Worm (Caenorhabditis elegans) whole organism, L2 larva: ENCODE data around the gene C07A9.9.
A peak's percentile ranks its signal among the peaks of the same experiment; 100 is the strongest.

Experiments
- C34F6.9 ChIP-seq: fragments of 150-350 bp; optimal IDR thresholded peaks from 2 replicates; lab custom pipeline; 2014; ENCODE audit warnings: missing biosample characterization, missing genetic modification characterization
- F13H6.1 ChIP-seq: sonication (generic microtip); optimal IDR thresholded peaks from 2 replicates; lab custom pipeline; 2016; ENCODE audit warnings: missing genetic modification characterization, missing compliant biosample characterization
- R02D3.7 ChIP-seq: fragments of 150-350 bp; optimal IDR thresholded peaks from 2 replicates; lab custom pipeline; 2014; ENCODE audit warnings: missing biosample characterization, missing genetic modification characterization
- Y55F3AM.14 ChIP-seq: fragments of 200-800 bp; sonication (Bioruptor generic); optimal IDR thresholded peaks from 2 replicates; lab custom pipeline; 2018; ENCODE audit warnings: mild to moderate bottlenecking, missing genetic modification characterization, missing compliant biosample characterization
- ZK546.5 ChIP-seq: sonication (generic microtip); optimal IDR thresholded peaks from 2 replicates; lab custom pipeline; 2017; ENCODE audit warnings: missing biosample characterization, missing genetic modification characterization
- alr-1 ChIP-seq: fragments of 150-350 bp; optimal IDR thresholded peaks from 2 replicates; lab custom pipeline; 2014; ENCODE audit warnings: missing biosample characterization, missing genetic modification characterization
- aly-2 ChIP-seq: fragments of 150-350 bp; optimal IDR thresholded peaks from 2 replicates; lab custom pipeline; 2014; ENCODE audit warnings: missing biosample characterization, missing genetic modification characterization
- ama-1 ChIP-seq: fragments of 150-350 bp; optimal IDR thresholded peaks from 2 replicates; lab custom pipeline; 2018; ENCODE audit warnings: inconsistent platforms
- blmp-1 ChIP-seq: sonication (generic microtip); optimal IDR thresholded peaks from 2 replicates; lab custom pipeline; 2017; ENCODE audit warnings: missing genetic modification characterization, mild to moderate bottlenecking, missing compliant biosample characterization, antibody characterized with exemption, moderate library complexity; ENCODE audit not compliant: insufficient read depth
- ceh-16 ChIP-seq: fragments of 150-350 bp; optimal IDR thresholded peaks from 2 replicates; lab custom pipeline; 2014; ENCODE audit warnings: missing biosample characterization, missing genetic modification characterization
- ceh-82 ChIP-seq: fragments of 150-350 bp; optimal IDR thresholded peaks from 2 replicates; lab custom pipeline; 2014; ENCODE audit warnings: missing biosample characterization, missing genetic modification characterization
- dmd-4 ChIP-seq: sonication (generic microtip); optimal IDR thresholded peaks from 2 replicates; lab custom pipeline; 2017; ENCODE audit warnings: missing biosample characterization, missing genetic modification characterization
- egl-27 ChIP-seq: sonication (generic microtip); optimal IDR thresholded peaks from 3 replicates; lab custom pipeline; 2017; ENCODE audit warnings: missing biosample characterization, missing genetic modification reagents, missing genetic modification characterization
- elt-1 ChIP-seq: fragments of 150-350 bp; optimal IDR thresholded peaks from 2 replicates; lab custom pipeline; 2014; ENCODE audit warnings: missing biosample characterization, missing genetic modification characterization
- elt-3 ChIP-seq: sonication (generic microtip); optimal IDR thresholded peaks from 2 replicates; lab custom pipeline; 2017; ENCODE audit warnings: missing biosample characterization, missing genetic modification characterization
- fos-1 ChIP-seq: fragments of 150-350 bp; optimal IDR thresholded peaks from 2 replicates; lab custom pipeline; 2014; ENCODE audit warnings: missing biosample characterization, missing genetic modification characterization
- gmeb-1 ChIP-seq: fragments of 150-350 bp; optimal IDR thresholded peaks from 2 replicates; lab custom pipeline; 2014; ENCODE audit warnings: missing biosample characterization, missing genetic modification characterization
- lin-13 ChIP-seq: fragments of 150-350 bp; optimal IDR thresholded peaks from 2 replicates; lab custom pipeline; 2014; ENCODE audit warnings: missing biosample characterization, missing genetic modification reagents, missing genetic modification characterization
- lsy-2 ChIP-seq, 2 experiments: fragments of 150-350 bp in 1 of 2; sonication (generic microtip) in 1 of 2; optimal IDR thresholded peaks; 2 replicates each; lab custom pipeline; 2014 to 2017; ENCODE audit warnings: missing biosample characterization in 2 of 2, missing genetic modification characterization in 2 of 2
- mab-5 ChIP-seq: fragments of 150-350 bp; optimal IDR thresholded peaks from 2 replicates; lab custom pipeline; 2014; ENCODE audit warnings: missing biosample characterization, missing genetic modification characterization
- mdl-1 ChIP-seq, 2 experiments: fragments of 150-350 bp in 1 of 2; sonication (generic microtip) in 1 of 2; optimal IDR thresholded peaks; 2 replicates each; lab custom pipeline; 2017; ENCODE audit warnings: missing biosample characterization in 2 of 2, missing genetic modification characterization in 2 of 2
- nhr-10 ChIP-seq: sonication (generic microtip); optimal IDR thresholded peaks from 2 replicates; lab custom pipeline; 2017; ENCODE audit warnings: missing biosample characterization, missing genetic modification characterization
- nhr-11 ChIP-seq: fragments of 150-350 bp; optimal IDR thresholded peaks from 2 replicates; lab custom pipeline; 2014; ENCODE audit warnings: missing biosample characterization, missing genetic modification characterization
- nhr-12 ChIP-seq: fragments of 150-350 bp; optimal IDR thresholded peaks from 2 replicates; lab custom pipeline; 2014; ENCODE audit warnings: missing biosample characterization, missing genetic modification characterization
- nhr-21 ChIP-seq: fragments of 150-350 bp; optimal IDR thresholded peaks from 2 replicates; lab custom pipeline; 2014; ENCODE audit warnings: missing biosample characterization, missing genetic modification characterization
- nhr-23 ChIP-seq: fragments of 150-350 bp; optimal IDR thresholded peaks from 2 replicates; lab custom pipeline; 2014; ENCODE audit warnings: missing biosample characterization, missing genetic modification reagents, missing genetic modification characterization
- nhr-237 ChIP-seq: fragments of 150-350 bp; optimal IDR thresholded peaks from 2 replicates; lab custom pipeline; 2014; ENCODE audit warnings: missing biosample characterization, missing genetic modification characterization
- nhr-25 ChIP-seq: fragments of 150-350 bp; sonication (generic microtip); optimal IDR thresholded peaks from 3 replicates; lab custom pipeline; 2014; ENCODE audit warnings: missing biosample characterization, missing genetic modification characterization
- nhr-6 ChIP-seq: fragments of 150-350 bp; optimal IDR thresholded peaks from 2 replicates; lab custom pipeline; 2014; ENCODE audit warnings: missing biosample characterization, missing genetic modification characterization
- nhr-77 ChIP-seq: fragments of 150-350 bp; optimal IDR thresholded peaks from 2 replicates; lab custom pipeline; 2014; ENCODE audit warnings: missing biosample characterization, missing genetic modification characterization
- peb-1 ChIP-seq: fragments of 150-350 bp; optimal IDR thresholded peaks from 2 replicates; lab custom pipeline; 2014; ENCODE audit warnings: missing biosample characterization, missing genetic modification characterization
- sem-4 ChIP-seq: fragments of 150-350 bp; optimal IDR thresholded peaks from 2 replicates; lab custom pipeline; 2014; ENCODE audit warnings: missing biosample characterization, missing genetic modification reagents, missing genetic modification characterization
- sma-3 ChIP-seq: sonication (generic microtip); optimal IDR thresholded peaks from 2 replicates; lab custom pipeline; 2016; ENCODE audit warnings: missing genetic modification reagents, missing genetic modification characterization, missing compliant biosample characterization
- sma-9 ChIP-seq, 2 experiments: fragments of 150-350 bp in 1 of 2; sonication (generic microtip) in 1 of 2; optimal IDR thresholded peaks; 2 replicates each; lab custom pipeline; 2014 to 2016; ENCODE audit warnings: missing genetic modification characterization in 2 of 2, mild to moderate bottlenecking in 1 of 2, missing biosample characterization in 1 of 2, missing compliant biosample characterization in 1 of 2, missing genetic modification reagents in 1 of 2, moderate library complexity in 1 of 2
- snpc-4 ChIP-seq: fragments of 150-350 bp; optimal IDR thresholded peaks from 2 replicates; lab custom pipeline; 2014; ENCODE audit warnings: missing biosample characterization, missing genetic modification characterization
- unc-39 ChIP-seq: fragments of 150-350 bp; optimal IDR thresholded peaks from 2 replicates; lab custom pipeline; 2014; ENCODE audit warnings: missing biosample characterization, missing genetic modification characterization
- unc-55 ChIP-seq: fragments of 150-350 bp; sonication (generic microtip); optimal IDR thresholded peaks from 3 replicates; lab custom pipeline; 2014; ENCODE audit warnings: missing biosample characterization, missing genetic modification reagents, missing genetic modification characterization
- zag-1 ChIP-seq: fragments of 150-350 bp; optimal IDR thresholded peaks from 2 replicates; lab custom pipeline; 2014; ENCODE audit warnings: missing biosample characterization, missing genetic modification characterization
- ztf-1 ChIP-seq: fragments of 200-800 bp; sonication (Bioruptor generic); conservative IDR thresholded peaks from 2 replicates; pipeline ENCODE4 v1.3.6; 2022; ENCODE audit warnings: missing genetic modification characterization, missing compliant biosample characterization
- ztf-11 ChIP-seq: sonication (generic microtip); optimal IDR thresholded peaks from 2 replicates; lab custom pipeline; 2017; ENCODE audit warnings: missing biosample characterization, missing genetic modification characterization
- ztf-4 ChIP-seq: fragments of 150-350 bp; optimal IDR thresholded peaks from 2 replicates; lab custom pipeline; 2014; ENCODE audit warnings: missing biosample characterization, missing genetic modification characterization

C07A9.9 gene

DNA sequence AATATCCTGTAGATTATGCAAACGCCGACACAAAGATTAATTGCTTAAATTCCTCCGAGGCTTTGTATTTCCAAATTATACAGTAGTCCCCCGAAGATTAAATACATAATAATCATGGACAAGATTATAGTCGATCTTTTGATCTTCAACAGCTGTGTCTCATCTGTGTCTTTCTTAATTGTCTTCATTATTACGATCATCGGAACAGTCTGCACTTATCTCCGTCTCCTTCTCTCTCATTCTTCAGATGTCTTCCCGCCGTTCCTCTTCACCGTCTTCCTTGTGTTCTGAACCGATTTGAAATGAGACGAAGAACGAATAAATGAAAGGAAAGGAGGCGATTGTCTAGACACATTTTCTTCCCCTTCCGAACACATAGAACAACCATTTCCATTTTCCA is 6.3 kb downstream of the C07A9.9 start:
- TF ChIP-seq sem-4 (tag; lab: Kevin White, UChicago) (peak; percentile 63), alr-1 (tag; lab: Kevin White, UChicago) (no peak), sma-9 (GFP tag; optimal IDR thresholded peaks at IDR 0.05; lab: Kevin White, UChicago) (peak; percentile 71), sma-9 (tag; optimal IDR thresholded peaks at IDR 0.05; lab: Kevin White, UChicago) (no peak)

DNA sequence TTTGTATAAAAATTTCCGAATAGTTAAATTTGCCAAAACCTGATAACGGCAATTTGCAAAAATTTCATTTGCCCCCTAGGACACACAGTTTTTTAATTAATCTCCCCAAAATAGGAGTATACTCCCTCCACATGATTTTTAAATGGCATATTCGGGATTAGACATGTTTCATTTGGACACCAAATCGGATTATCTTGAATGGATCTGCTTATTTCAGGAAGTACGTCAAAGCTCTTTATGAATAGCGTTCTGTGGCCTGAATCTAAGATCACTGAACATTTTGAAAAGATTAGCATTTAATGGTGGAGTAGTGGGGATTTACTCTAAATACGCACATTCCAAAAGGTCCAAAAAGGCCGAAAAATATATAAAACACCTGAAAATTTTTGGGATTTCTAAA is 8.9 kb downstream of the C07A9.9 start:
- TF ChIP-seq elt-1 (tag; lab: Kevin White, UChicago) (no peak), sma-9 (GFP tag; optimal IDR thresholded peaks at IDR 0.05; lab: Kevin White, UChicago) (peak; percentile 35), sma-9 (tag; optimal IDR thresholded peaks at IDR 0.05; lab: Kevin White, UChicago) (no peak), unc-55 (GFP tag; lab: Kevin White, UChicago) (no peak)

DNA sequence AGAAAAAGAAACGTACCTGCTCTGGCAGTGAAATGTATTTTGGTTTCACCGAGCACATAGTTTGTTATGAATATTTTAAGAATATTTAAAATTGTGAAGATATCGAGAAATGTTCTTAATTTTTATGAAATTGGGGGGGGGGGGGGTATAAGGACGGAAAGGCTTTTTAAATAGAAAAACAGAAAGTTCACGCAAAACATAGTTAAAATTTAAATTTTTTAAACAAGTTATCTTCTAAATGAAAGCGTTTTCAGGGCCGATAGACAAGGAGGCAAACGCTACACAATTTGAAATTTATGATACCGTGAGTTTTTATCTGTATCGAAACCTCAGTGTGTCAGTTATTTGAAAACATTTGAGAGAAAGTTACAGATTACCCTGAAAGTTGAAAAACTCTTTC is 11.6 kb downstream of the C07A9.9 start, which contains the start of gene C15H7.4:
TSS of gene C15H7.4 (minus strand) at position 101 of the 400 bp plus-strand sequence.
- TF ChIP-seq lsy-2 (tag; optimal IDR thresholded peaks at IDR 0.05; lab: Kevin White, UChicago): no peak
- no peak for TF ChIP-seq nhr-21

DNA sequence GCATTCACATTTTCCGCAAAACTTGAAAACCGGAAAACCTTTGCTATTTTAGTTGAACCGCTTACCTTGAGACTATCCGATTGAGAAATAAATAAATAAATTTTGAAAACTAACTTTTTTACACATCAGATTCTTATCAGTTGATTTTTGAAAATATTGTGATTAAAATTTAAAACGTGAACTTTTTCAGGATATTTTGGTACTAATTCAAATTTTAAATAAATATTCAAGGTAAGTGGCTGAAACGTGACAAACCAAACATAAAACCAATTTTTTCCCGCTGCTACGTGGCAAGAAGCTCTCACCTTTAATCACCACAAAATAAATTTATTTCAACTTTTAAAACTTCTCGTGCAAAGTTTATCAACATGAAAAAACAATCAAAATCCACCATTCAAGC is 15.6 kb downstream of the C07A9.9 start, which contains the start of gene C15H7.3:
TSS of gene C15H7.3 (minus strand) at position 101 of the 400 bp plus-strand sequence.
- no peak for TF ChIP-seq nhr-77 (tag; lab: Kevin White, UChicago)
- TF ChIP-seq aly-2: no peak
- no peak for TF ChIP-seq F13H6.1 (tag; lab: Kevin White, UChicago)
- TF ChIP-seq gmeb-1 (tag; lab: Kevin White, UChicago): no peak
- no peak for TF ChIP-seq nhr-21
- TF ChIP-seq snpc-4 (tag; lab: Kevin White, UChicago): no peak
- TF ChIP-seq elt-3 (tag; lab: Kevin White, UChicago): no peak
- TF ChIP-seq fos-1 (tag; lab: Kevin White, UChicago): no peak
- TF ChIP-seq C34F6.9 (tag; lab: Kevin White, UChicago): no peak
- TF ChIP-seq nhr-6 (tag; lab: Kevin White, UChicago): no peak

DNA sequence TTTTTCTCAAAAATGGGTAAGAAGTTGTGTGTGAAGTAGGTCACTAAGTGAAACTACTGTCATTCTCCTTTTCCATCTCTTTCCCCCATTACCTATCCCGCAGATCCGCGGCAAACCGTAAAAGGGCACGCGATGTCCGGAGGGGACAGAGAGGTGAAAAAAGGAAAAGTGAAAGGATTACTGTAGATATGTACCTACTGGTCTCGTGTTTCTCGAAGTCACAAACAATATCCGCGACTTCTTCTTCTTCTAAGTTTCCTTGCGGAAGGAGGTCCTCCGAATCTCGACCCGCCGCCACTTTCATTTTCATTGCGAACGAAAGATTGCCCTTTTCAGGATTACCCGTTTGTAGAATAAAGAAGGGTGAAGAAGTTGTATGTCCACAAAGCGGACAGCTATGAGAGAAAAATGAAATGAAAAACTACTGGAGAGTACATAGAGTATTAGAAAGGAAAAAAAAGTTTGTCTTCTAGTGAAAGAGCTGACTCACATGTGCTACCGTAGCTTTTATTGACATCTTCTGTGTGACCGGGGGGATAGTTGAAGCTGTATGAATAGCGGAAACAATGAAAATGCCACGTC is 20.9 kb downstream of the C07A9.9 start:
- TF ChIP-seq Y55F3AM.14 (GFP tag; lab: Kevin White, UChicago): no peak
- TF ChIP-seq mdl-1 (tag; optimal IDR thresholded peaks at IDR 0.05; lab: Kevin White, UChicago): no peak
- TF ChIP-seq ztf-11 (tag; lab: Kevin White, UChicago): no peak
- TF ChIP-seq nhr-10 (tag; lab: Kevin White, UChicago): no peak
- no peak for TF ChIP-seq nhr-11 (tag; lab: Kevin White, UChicago)
- no peak for TF ChIP-seq nhr-6 (tag; lab: Kevin White, UChicago)
- no peak for TF ChIP-seq nhr-23 (tag; lab: Kevin White, UChicago)
- peak; percentile 41 for TF ChIP-seq fos-1 (tag; lab: Kevin White, UChicago)
- no peak for TF ChIP-seq dmd-4 (tag; lab: Kevin White, UChicago)
- no peak for TF ChIP-seq aly-2
- no peak for TF ChIP-seq ztf-1 (GFP tag; lab: Robert Waterston, UW)
- peak; percentile 21 for TF ChIP-seq sem-4 (tag; lab: Kevin White, UChicago)
- no peak for TF ChIP-seq C34F6.9 (tag; lab: Kevin White, UChicago)
- peak; percentile 42 for TF ChIP-seq elt-1 (tag; lab: Kevin White, UChicago)
- no peak for TF ChIP-seq ceh-82 (tag; lab: Kevin White, UChicago)
- no peak for TF ChIP-seq nhr-25
- no peak for TF ChIP-seq sma-3 (GFP tag; lab: Kevin White, UChicago)
- no peak for TF ChIP-seq ZK546.5 (tag; lab: Kevin White, UChicago)
- TF ChIP-seq egl-27 (tag; lab: Kevin White, UChicago): peak; percentile 79
- TF ChIP-seq ama-1 (lab: Kevin White, UChicago): no peak
- no peak for TF ChIP-seq lin-13 (GFP tag; lab: Kevin White, UChicago)
- no peak for TF ChIP-seq elt-3 (tag; lab: Kevin White, UChicago)
- TF ChIP-seq R02D3.7 (tag; lab: Kevin White, UChicago): no peak
- TF ChIP-seq peb-1 (tag; lab: Kevin White, UChicago): no peak
- TF ChIP-seq ceh-16 (tag; lab: Kevin White, UChicago): no peak
- no peak for TF ChIP-seq nhr-12 (tag; lab: Kevin White, UChicago)
- no peak for TF ChIP-seq unc-39 (tag; lab: Kevin White, UChicago)
- TF ChIP-seq mab-5 (tag; lab: Kevin White, UChicago): no peak
- peak; percentile 83 for TF ChIP-seq blmp-1 (tag; lab: Kevin White, UChicago)
- peak; percentile 82 for TF ChIP-seq nhr-21
- TF ChIP-seq sma-9 (GFP tag; optimal IDR thresholded peaks at IDR 0.05; lab: Kevin White, UChicago): peak; percentile 50
- TF ChIP-seq sma-9 (tag; optimal IDR thresholded peaks at IDR 0.05; lab: Kevin White, UChicago): no peak
- no peak for TF ChIP-seq zag-1 (tag; lab: Kevin White, UChicago)
- no peak for TF ChIP-seq snpc-4 (tag; lab: Kevin White, UChicago)
- no peak for TF ChIP-seq nhr-237 (tag; lab: Kevin White, UChicago)
- no peak for TF ChIP-seq ztf-4
- TF ChIP-seq alr-1 (tag; lab: Kevin White, UChicago): no peak
- TF ChIP-seq F13H6.1 (tag; lab: Kevin White, UChicago): no peak
- no peak for TF ChIP-seq lsy-2 (tag; optimal IDR thresholded peaks at IDR 0.05; lab: Kevin White, UChicago)
